Worm (Caenorhabditis elegans) whole organism, L3 larva: ENCODE results near the gene tcc-1.
"Not testable (repeated sequence)": the region's sequence is repeated elsewhere in the genome, so short reads cannot be mapped to it uniquely, and the experiment has no call there.

ENCODE experiments used
- R02D3.7 ChIP-seq: fragments of 150-350 bp; optimal IDR thresholded peaks from 2 replicates; lab custom pipeline; 2014; ENCODE audit warnings: missing biosample characterization, missing genetic modification characterization
- aly-2 ChIP-seq: fragments of 150-350 bp; optimal IDR thresholded peaks from 2 replicates; lab custom pipeline; 2014; ENCODE audit warnings: missing biosample characterization, missing genetic modification characterization
- ama-1 ChIP-seq: fragments of 150-350 bp; optimal IDR thresholded peaks from 2 replicates; lab custom pipeline; 2018
- ceh-16 ChIP-seq: sonication (generic microtip); optimal IDR thresholded peaks from 2 replicates; lab custom pipeline; 2017; ENCODE audit warnings: missing biosample characterization, missing genetic modification characterization
- ceh-28 ChIP-seq: fragments of 150-350 bp; optimal IDR thresholded peaks from 2 replicates; lab custom pipeline; 2014; ENCODE audit warnings: missing biosample characterization, missing genetic modification reagents, missing genetic modification characterization
- ceh-82 ChIP-seq: fragments of 150-350 bp; optimal IDR thresholded peaks from 2 replicates; lab custom pipeline; 2014; ENCODE audit warnings: missing biosample characterization, missing genetic modification characterization
- daf-12 ChIP-seq: fragments of 150-350 bp; optimal IDR thresholded peaks from 2 replicates; lab custom pipeline; 2014; ENCODE audit warnings: missing biosample characterization, missing genetic modification reagents, missing genetic modification characterization
- egl-27 ChIP-seq: sonication (generic microtip); optimal IDR thresholded peaks from 4 replicates; lab custom pipeline; 2017; ENCODE audit warnings: missing biosample characterization, missing genetic modification reagents, missing genetic modification characterization
- egl-5 ChIP-seq: fragments of 150-350 bp; optimal IDR thresholded peaks from 2 replicates; lab custom pipeline; 2017; ENCODE audit warnings: missing biosample characterization, missing genetic modification reagents, missing genetic modification characterization, inconsistent platforms
- elt-1 ChIP-seq: fragments of 150-350 bp; optimal IDR thresholded peaks from 2 replicates; lab custom pipeline; 2014; ENCODE audit warnings: missing biosample characterization, missing genetic modification characterization
- elt-2 ChIP-seq: sonication (generic microtip); optimal IDR thresholded peaks from 2 replicates; lab custom pipeline; 2016; ENCODE audit warnings: missing genetic modification reagents, mild to moderate bottlenecking, missing genetic modification characterization, missing compliant biosample characterization
- eor-1 ChIP-seq, 2 experiments: fragments of 150-350 bp; optimal IDR thresholded peaks; 2 replicates each; lab custom pipeline; 2014 to 2018; ENCODE audit warnings: missing biosample characterization in 2 of 2, missing genetic modification characterization in 2 of 2
- fkh-10 ChIP-seq: sonication (generic microtip); optimal IDR thresholded peaks from 2 replicates; lab custom pipeline; 2017; ENCODE audit warnings: missing biosample characterization, missing genetic modification reagents, missing genetic modification characterization
- fkh-2 ChIP-seq: fragments of 150-350 bp; optimal IDR thresholded peaks from 2 replicates; lab custom pipeline; 2014; ENCODE audit warnings: missing biosample characterization, missing genetic modification reagents, missing genetic modification characterization
- hmg-11 ChIP-seq: sonication (generic microtip); optimal IDR thresholded peaks from 2 replicates; lab custom pipeline; 2016; ENCODE audit warnings: missing genetic modification characterization, missing compliant biosample characterization
- jun-1 ChIP-seq: fragments of 150-350 bp; optimal IDR thresholded peaks from 2 replicates; lab custom pipeline; 2014; ENCODE audit warnings: missing biosample characterization, missing genetic modification reagents, missing genetic modification characterization
- lin-15B ChIP-seq: fragments of 150-350 bp; optimal IDR thresholded peaks from 2 replicates; lab custom pipeline; 2014; ENCODE audit warnings: missing biosample characterization, missing genetic modification characterization
- lin-39 ChIP-seq: fragments of 150-350 bp; optimal IDR thresholded peaks from 2 replicates; lab custom pipeline; 2018; ENCODE audit warnings: missing biosample characterization, missing genetic modification reagents, missing genetic modification characterization
- lsy-12 ChIP-seq: sonication (generic microtip); optimal IDR thresholded peaks from 2 replicates; lab custom pipeline; 2016; ENCODE audit warnings: mild to moderate bottlenecking, missing genetic modification characterization, missing compliant biosample characterization
- mdl-1 ChIP-seq: fragments of 150-350 bp; optimal IDR thresholded peaks from 2 replicates; lab custom pipeline; 2014; ENCODE audit warnings: missing biosample characterization, missing genetic modification characterization
- nfya-1 ChIP-seq: sonication (generic microtip); optimal IDR thresholded peaks from 2 replicates; lab custom pipeline; 2017; ENCODE audit warnings: missing genetic modification characterization, mild to moderate bottlenecking, missing compliant biosample characterization, antibody characterized with exemption, moderate library complexity; ENCODE audit not compliant: insufficient read depth
- nhr-11 ChIP-seq: fragments of 150-350 bp; optimal IDR thresholded peaks from 2 replicates; lab custom pipeline; 2014; ENCODE audit warnings: missing biosample characterization, missing genetic modification characterization
- nhr-23 ChIP-seq: fragments of 150-350 bp; optimal IDR thresholded peaks from 2 replicates; lab custom pipeline; 2014; ENCODE audit warnings: missing biosample characterization, missing genetic modification reagents, missing genetic modification characterization
- nhr-237 ChIP-seq: fragments of 150-350 bp; optimal IDR thresholded peaks from 2 replicates; lab custom pipeline; 2014; ENCODE audit warnings: missing biosample characterization, missing genetic modification characterization
- nhr-25 ChIP-seq: sonication (generic microtip); optimal IDR thresholded peaks from 2 replicates; lab custom pipeline; 2017; ENCODE audit warnings: missing biosample characterization, missing genetic modification characterization
- nhr-28 ChIP-seq: fragments of 150-350 bp; optimal IDR thresholded peaks from 2 replicates; lab custom pipeline; 2014; ENCODE audit warnings: missing biosample characterization, missing genetic modification characterization
- nhr-43 ChIP-seq: sonication (generic microtip); optimal IDR thresholded peaks from 2 replicates; lab custom pipeline; 2016; ENCODE audit warnings: mild to moderate bottlenecking, missing genetic modification characterization, missing compliant biosample characterization; ENCODE audit not compliant: poor library complexity, severe bottlenecking
- nhr-76 ChIP-seq: fragments of 150-350 bp; sonication (generic microtip); optimal IDR thresholded peaks from 5 replicates; lab custom pipeline; 2014; ENCODE audit warnings: missing biosample characterization, missing genetic modification characterization
- pha-4 ChIP-seq: fragments of 150-350 bp; optimal IDR thresholded peaks from 2 replicates; lab custom pipeline; 2014; ENCODE audit warnings: missing biosample characterization, missing genetic modification reagents, missing genetic modification characterization
- pqm-1 ChIP-seq: fragments of 150-350 bp; optimal IDR thresholded peaks from 2 replicates; lab custom pipeline; 2017; ENCODE audit warnings: missing biosample characterization, missing genetic modification characterization, inconsistent platforms
- skn-1 ChIP-seq: fragments of 150-350 bp; optimal IDR thresholded peaks from 2 replicates; lab custom pipeline; 2014; ENCODE audit warnings: missing biosample characterization, missing genetic modification characterization
- snpc-4 ChIP-seq: fragments of 150-350 bp; optimal IDR thresholded peaks from 2 replicates; lab custom pipeline; 2014; ENCODE audit warnings: missing biosample characterization, missing genetic modification characterization
- tbx-2 ChIP-seq: sonication (generic microtip); optimal IDR thresholded peaks from 2 replicates; lab custom pipeline; 2016; ENCODE audit warnings: mild to moderate bottlenecking, missing genetic modification characterization, missing compliant biosample characterization
- unc-62 ChIP-seq: fragments of 150-350 bp; sonication (generic microtip); optimal IDR thresholded peaks from 4 replicates; lab custom pipeline; 2014; ENCODE audit warnings: missing biosample characterization, missing genetic modification reagents, missing genetic modification characterization
- zag-1 ChIP-seq: fragments of 150-350 bp; optimal IDR thresholded peaks from 2 replicates; lab custom pipeline; 2014; ENCODE audit warnings: missing biosample characterization, missing genetic modification characterization

tcc-1 gene

ce11 chrV:17870569-17870968 lies 14.8 kb upstream of the tcc-1 start, which contains the start of gene csn-1:
TSS of gene csn-1 (minus strand) at chrV:17870651.
- peak; percentile 52 for TF ChIP-seq lin-15B (tag; lab: Kevin White, UChicago)
- TF ChIP-seq pha-4 (tag; lab: Kevin White, UChicago) = peak; percentile 45
- peak; percentile 31 for TF ChIP-seq snpc-4
- no peak for TF ChIP-seq egl-5 (tag; lab: Kevin White, UChicago)
- TF ChIP-seq fkh-10 (GFP tag; lab: Kevin White, UChicago) = no peak
- TF ChIP-seq hmg-11 (tag; lab: Kevin White, UChicago) = peak; percentile 7

- not testable (repeated sequence) for TF ChIP-seq eor-1 (tag; optimal IDR thresholded peaks at IDR 0.05; lab: Kevin White, UChicago); hmg-11 (tag; lab: Kevin White, UChicago); ama-1 (lab: Kevin White, UChicago)
- TF ChIP-seq, all 47 proteins: peak for 0; not testable (repeated sequence) for 47
Measured at ce11 chrV:17865309-17865708, 9.5 kb upstream of the tcc-1 start, which contains the start of gene Y59A8A.8. TSS of gene Y59A8A.8 (plus strand) at chrV:17865609.

ce11 chrV:17859519-17859918 lies 3.7 kb upstream of the tcc-1 start:
- TF ChIP-seq skn-1 (tag; lab: Kevin White, UChicago) (no peak), nhr-11 (tag; lab: Kevin White, UChicago) (no peak), ceh-82 (tag; lab: Kevin White, UChicago) (no peak), lin-39 (tag; lab: Kevin White, UChicago) (no peak), unc-62 (no peak), pha-4 (tag; lab: Kevin White, UChicago) (no peak), nhr-28 (no peak), hmg-11 (tag; lab: Kevin White, UChicago) (no peak), fkh-10 (GFP tag; lab: Kevin White, UChicago) (no peak), tbx-2 (tag; lab: Kevin White, UChicago) (no peak), nhr-43 (no peak), elt-1 (tag; lab: Kevin White, UChicago) (no peak), eor-1 (tag; optimal IDR thresholded peaks at IDR 0.05; lab: Kevin White, UChicago) (no peak), mdl-1 (tag; lab: Kevin White, UChicago) (no peak), nhr-23 (no peak), aly-2 (tag; lab: Kevin White, UChicago) (no peak), nhr-25 (tag; lab: Kevin White, UChicago) (no peak), daf-12 (tag; lab: Kevin White, UChicago) (no peak)

- TF ChIP-seq fkh-2 (tag; lab: Kevin White, UChicago) (no peak), ama-1 (lab: Kevin White, UChicago) (no peak), ceh-16 (tag; lab: Kevin White, UChicago) (no peak)
Measured at ce11 chrV:17859065-17859464, 3.3 kb upstream of the tcc-1 start.

- TF ChIP-seq nhr-76 (tag; lab: Kevin White, UChicago) = no peak
- peak; percentile 71 for TF ChIP-seq mdl-1 (tag; lab: Kevin White, UChicago)
- peak; percentile 64 for TF ChIP-seq unc-62
- peak; percentile 62 for TF ChIP-seq egl-5 (tag; lab: Kevin White, UChicago)
- no peak for TF ChIP-seq nhr-43
- TF ChIP-seq hmg-11 (tag; lab: Kevin White, UChicago) = peak; percentile 93
- peak; percentile 24 for TF ChIP-seq nhr-25 (tag; lab: Kevin White, UChicago)
- TF ChIP-seq R02D3.7 (tag; lab: Kevin White, UChicago) = peak; percentile 65
- TF ChIP-seq tbx-2 (tag; lab: Kevin White, UChicago) = peak; percentile 68
- peak; percentile 63 for TF ChIP-seq snpc-4
- TF ChIP-seq jun-1 (tag; lab: Kevin White, UChicago) = peak; percentile 73
- TF ChIP-seq skn-1 (tag; lab: Kevin White, UChicago) = peak; percentile 33
- TF ChIP-seq ceh-28 = peak; percentile 78
- peak; percentile 71 for TF ChIP-seq elt-2 (tag; lab: Kevin White, UChicago)
- no peak for TF ChIP-seq aly-2 (tag; lab: Kevin White, UChicago)
- peak; percentile 61 for TF ChIP-seq lsy-12 (tag; lab: Kevin White, UChicago)
- TF ChIP-seq lin-39 (tag; lab: Kevin White, UChicago) = peak; percentile 90
- TF ChIP-seq nhr-23 = peak; percentile 80
- peak; percentile 66 for TF ChIP-seq pqm-1 (tag; lab: Kevin White, UChicago)
- TF ChIP-seq fkh-10 (GFP tag; lab: Kevin White, UChicago) = peak; percentile 64
- TF ChIP-seq nhr-237 (tag; lab: Kevin White, UChicago) = no peak
- peak; percentile 49 for TF ChIP-seq ceh-82 (tag; lab: Kevin White, UChicago)
- peak; percentile 99 for TF ChIP-seq nfya-1 (tag; lab: Kevin White, UChicago)
- TF ChIP-seq lin-15B (tag; lab: Kevin White, UChicago) = peak; percentile 79
- peak; percentile 69 for TF ChIP-seq pha-4 (tag; lab: Kevin White, UChicago)
- TF ChIP-seq egl-27 = no peak
- TF ChIP-seq zag-1 = no peak
- TF ChIP-seq, all 47 proteins: peak for 21
Measured at ce11 chrV:17857901-17858300, 2.1 kb upstream of the tcc-1 start.
